Fruit fly (Drosophila melanogaster): ENCODE data around the gene Mat89Ba.

The Mat89Ba gene

dm6 chr3R:16235941-16236712 is 36.1 kb downstream of the Mat89Ba start (continued):
- TF ChIP-seq HLH3B (GFP tag; IDR thresholded peaks at IDR 0.05) (no peak), Mad (GFP tag; optimal IDR thresholded peaks at IDR 0.05) (no peak), kah (GFP tag; optimal IDR thresholded peaks at IDR 0.05) (peak; percentile 72), tio (GFP tag; optimal IDR thresholded peaks at IDR 0.05) (peak; percentile 83), CG30020 (tag; optimal IDR thresholded peaks at IDR 0.05) (peak; percentile 82), CG7745 (tag; optimal IDR thresholded peaks at IDR 0.05) (no peak), gfzf (GFP tag; optimal IDR thresholded peaks at IDR 0.05) (no peak), gem (tag; optimal IDR thresholded peaks at IDR 0.05) (peak; percentile 97), Hmx (GFP tag; optimal IDR thresholded peaks at IDR 0.05) (no peak), CG9817 (tag; optimal IDR thresholded peaks at IDR 0.05) (peak; percentile 83), CG11093 (GFP tag; IDR thresholded peaks at IDR 0.05) (peak; percentile 86), CG4282 (GFP tag; optimal IDR thresholded peaks at IDR 0.05) (peak; percentile 37), lola (GFP tag; optimal IDR thresholded peaks at IDR 0.05) (peak in 1 of 3 experiments; percentile 98), NK7.1 (GFP tag; optimal IDR thresholded peaks at IDR 0.05) (no peak), CG34422 (GFP tag; IDR thresholded peaks at IDR 0.05) (no peak), CG7963 (GFP tag; IDR thresholded peaks at IDR 0.05; ENCODE audit: partially characterized antibody) (no peak), dpn (GFP tag; optimal IDR thresholded peaks at IDR 0.05) (peak in 1 of 2 experiments; percentile 78), gsb-n (tag; optimal IDR thresholded peaks at IDR 0.05) (peak; percentile 84), dimm (GFP tag; IDR thresholded peaks at IDR 0.05) (no peak), CG11696 (GFP tag; IDR thresholded peaks at IDR 0.05) (no peak), CG2120 (GFP tag; optimal IDR thresholded peaks at IDR 0.05) (peak; percentile 68), Nf-YC (tag; optimal IDR thresholded peaks at IDR 0.05) (peak; percentile 80), CG17359 (tag; optimal IDR thresholded peaks at IDR 0.05) (peak; percentile 80), CG33557 (GFP tag; optimal IDR thresholded peaks at IDR 0.05) (peak; percentile 94), ci (GFP tag; IDR thresholded peaks at IDR 0.05) (no peak), Deaf1 (tag; optimal IDR thresholded peaks at IDR 0.05) (peak; percentile 96), CG17568 (GFP tag; optimal IDR thresholded peaks at IDR 0.05) (peak; percentile 64), pb (GFP tag; optimal IDR thresholded peaks at IDR 0.05) (no peak), CG7357 (GFP tag; IDR thresholded peaks at IDR 0.05) (peak; percentile 72; the same call in 2 of the 3 replicates), Gsc (GFP tag; IDR thresholded peaks at IDR 0.05) (no peak), Neu2 (GFP tag; optimal IDR thresholded peaks at IDR 0.05; ENCODE audit: borderline replicate concordance) (no peak), Elba2 (GFP tag; optimal IDR thresholded peaks at IDR 0.05) (peak; percentile 13), Sox100B (GFP tag; optimal IDR thresholded peaks at IDR 0.05) (peak; percentile 98), CG1024 (GFP tag; IDR thresholded peaks at IDR 0.05) (no peak), CG4730 (GFP tag; IDR thresholded peaks at IDR 0.05) (no peak), ERR (GFP tag; optimal IDR thresholded peaks at IDR 0.05) (peak; percentile 62), Hr78 (GFP tag; optimal IDR thresholded peaks at IDR 0.05) (peak in 1 of 2 experiments; percentile 94)

dm6 chr3R:16235215-16235937 is 36.8 kb downstream of the Mat89Ba start:
- no peak for TF ChIP-seq HLH3B (GFP tag; IDR thresholded peaks at IDR 0.05)
- TF ChIP-seq Vsx1 (GFP tag; optimal IDR thresholded peaks at IDR 0.05): peak; percentile 9
- TF ChIP-seq ems (GFP tag; optimal IDR thresholded peaks at IDR 0.05): no peak
- peak; percentile 38 for TF ChIP-seq vfl (GFP tag; optimal IDR thresholded peaks at IDR 0.05)
- TF ChIP-seq NC2α (GFP tag; optimal IDR thresholded peaks at IDR 0.05): peak; percentile 47
- TF ChIP-seq CG12299 (tag; optimal IDR thresholded peaks at IDR 0.05): peak; percentile 30
- TF ChIP-seq CG18764 (GFP tag; optimal IDR thresholded peaks at IDR 0.05): no peak
- TF ChIP-seq Sox102F (GFP tag; optimal IDR thresholded peaks at IDR 0.05): no peak
- no peak for TF ChIP-seq Elba2 (GFP tag; optimal IDR thresholded peaks at IDR 0.05)
- TF ChIP-seq Sin3A (optimal IDR thresholded peaks at IDR 0.05): no peak
- TF ChIP-seq CG18011 (GFP tag; optimal IDR thresholded peaks at IDR 0.05): peak; percentile 51
- no peak for TF ChIP-seq CG17612 (GFP tag; IDR thresholded peaks at IDR 0.05)
- peak; percentile 99 for TF ChIP-seq CG10209 (GFP tag; optimal IDR thresholded peaks at IDR 0.05)
- peak; percentile 40 for TF ChIP-seq Side (GFP tag; optimal IDR thresholded peaks at IDR 0.05)
- TF ChIP-seq CG3065 (GFP tag; optimal IDR thresholded peaks at IDR 0.05): no peak
